Worm (Caenorhabditis elegans) whole organism, L3 larva: ENCODE results near the gene scl-23.
"Not testable (repeated sequence)": the region's sequence is repeated elsewhere in the genome, so short reads cannot be mapped to it uniquely, and the experiment has no call there.

Source experiments
- aly-2 ChIP-seq: fragments of 150-350 bp; optimal IDR thresholded peaks from 2 replicates; lab custom pipeline; 2014; ENCODE audit warnings: missing biosample characterization, missing genetic modification characterization
- ceh-16 ChIP-seq: sonication (generic microtip); optimal IDR thresholded peaks from 2 replicates; lab custom pipeline; 2017; ENCODE audit warnings: missing biosample characterization, missing genetic modification characterization
- ceh-28 ChIP-seq: fragments of 150-350 bp; optimal IDR thresholded peaks from 2 replicates; lab custom pipeline; 2014; ENCODE audit warnings: missing biosample characterization, missing genetic modification reagents, missing genetic modification characterization
- ceh-9 ChIP-seq: sonication (generic microtip); optimal IDR thresholded peaks from 2 replicates; lab custom pipeline; 2018; ENCODE audit warnings: missing biosample characterization, missing genetic modification characterization
- daf-12 ChIP-seq: fragments of 150-350 bp; optimal IDR thresholded peaks from 2 replicates; lab custom pipeline; 2014; ENCODE audit warnings: missing biosample characterization, missing genetic modification reagents, missing genetic modification characterization
- egl-27 ChIP-seq: sonication (generic microtip); optimal IDR thresholded peaks from 4 replicates; lab custom pipeline; 2017; ENCODE audit warnings: missing biosample characterization, missing genetic modification reagents, missing genetic modification characterization
- egl-5 ChIP-seq: fragments of 150-350 bp; optimal IDR thresholded peaks from 2 replicates; lab custom pipeline; 2017; ENCODE audit warnings: missing biosample characterization, missing genetic modification reagents, missing genetic modification characterization, inconsistent platforms
- elt-1 ChIP-seq: fragments of 150-350 bp; optimal IDR thresholded peaks from 2 replicates; lab custom pipeline; 2014; ENCODE audit warnings: missing biosample characterization, missing genetic modification characterization
- elt-2 ChIP-seq: sonication (generic microtip); optimal IDR thresholded peaks from 2 replicates; lab custom pipeline; 2016; ENCODE audit warnings: missing genetic modification reagents, mild to moderate bottlenecking, missing genetic modification characterization, missing compliant biosample characterization
- fkh-10 ChIP-seq: sonication (generic microtip); optimal IDR thresholded peaks from 2 replicates; lab custom pipeline; 2017; ENCODE audit warnings: missing biosample characterization, missing genetic modification reagents, missing genetic modification characterization
- fkh-2 ChIP-seq: fragments of 150-350 bp; optimal IDR thresholded peaks from 2 replicates; lab custom pipeline; 2014; ENCODE audit warnings: missing biosample characterization, missing genetic modification reagents, missing genetic modification characterization
- fos-1 ChIP-seq: fragments of 150-350 bp; optimal IDR thresholded peaks from 2 replicates; lab custom pipeline; 2014; ENCODE audit warnings: missing biosample characterization, missing genetic modification characterization
- jun-1 ChIP-seq: fragments of 150-350 bp; optimal IDR thresholded peaks from 2 replicates; lab custom pipeline; 2014; ENCODE audit warnings: missing biosample characterization, missing genetic modification reagents, missing genetic modification characterization
- lin-39 ChIP-seq: fragments of 150-350 bp; optimal IDR thresholded peaks from 2 replicates; lab custom pipeline; 2018; ENCODE audit warnings: missing biosample characterization, missing genetic modification reagents, missing genetic modification characterization
- lsy-12 ChIP-seq: sonication (generic microtip); optimal IDR thresholded peaks from 2 replicates; lab custom pipeline; 2016; ENCODE audit warnings: mild to moderate bottlenecking, missing genetic modification characterization, missing compliant biosample characterization
- mdl-1 ChIP-seq: fragments of 150-350 bp; optimal IDR thresholded peaks from 2 replicates; lab custom pipeline; 2014; ENCODE audit warnings: missing biosample characterization, missing genetic modification characterization
- mml-1 ChIP-seq: fragments of 150-350 bp; sonication (generic microtip); optimal IDR thresholded peaks from 3 replicates; lab custom pipeline; 2014; ENCODE audit warnings: missing biosample characterization, missing genetic modification characterization
- nfya-1 ChIP-seq: sonication (generic microtip); optimal IDR thresholded peaks from 2 replicates; lab custom pipeline; 2017; ENCODE audit warnings: missing genetic modification characterization, mild to moderate bottlenecking, missing compliant biosample characterization, antibody characterized with exemption, moderate library complexity; ENCODE audit not compliant: insufficient read depth
- nhr-11 ChIP-seq: fragments of 150-350 bp; optimal IDR thresholded peaks from 2 replicates; lab custom pipeline; 2014; ENCODE audit warnings: missing biosample characterization, missing genetic modification characterization
- nhr-12 ChIP-seq: fragments of 150-350 bp; optimal IDR thresholded peaks from 2 replicates; lab custom pipeline; 2014; ENCODE audit warnings: missing biosample characterization, missing genetic modification characterization
- nhr-23 ChIP-seq: fragments of 150-350 bp; optimal IDR thresholded peaks from 2 replicates; lab custom pipeline; 2014; ENCODE audit warnings: missing biosample characterization, missing genetic modification reagents, missing genetic modification characterization
- nhr-237 ChIP-seq: fragments of 150-350 bp; optimal IDR thresholded peaks from 2 replicates; lab custom pipeline; 2014; ENCODE audit warnings: missing biosample characterization, missing genetic modification characterization
- nhr-25 ChIP-seq: sonication (generic microtip); optimal IDR thresholded peaks from 2 replicates; lab custom pipeline; 2017; ENCODE audit warnings: missing biosample characterization, missing genetic modification characterization
- nhr-43 ChIP-seq: sonication (generic microtip); optimal IDR thresholded peaks from 2 replicates; lab custom pipeline; 2016; ENCODE audit warnings: mild to moderate bottlenecking, missing genetic modification characterization, missing compliant biosample characterization; ENCODE audit not compliant: poor library complexity, severe bottlenecking
- nhr-67 ChIP-seq: fragments of 150-350 bp; optimal IDR thresholded peaks from 2 replicates; lab custom pipeline; 2014; ENCODE audit warnings: missing biosample characterization, missing genetic modification characterization
- nhr-76 ChIP-seq: fragments of 150-350 bp; sonication (generic microtip); optimal IDR thresholded peaks from 5 replicates; lab custom pipeline; 2014; ENCODE audit warnings: missing biosample characterization, missing genetic modification characterization
- pqm-1 ChIP-seq: fragments of 150-350 bp; optimal IDR thresholded peaks from 2 replicates; lab custom pipeline; 2017; ENCODE audit warnings: missing biosample characterization, missing genetic modification characterization, inconsistent platforms
- sea-2 ChIP-seq: fragments of 150-350 bp; sonication (generic microtip); optimal IDR thresholded peaks from 4 replicates; lab custom pipeline; 2014; ENCODE audit warnings: missing biosample characterization, missing genetic modification reagents, missing genetic modification characterization
- skn-1 ChIP-seq: fragments of 150-350 bp; optimal IDR thresholded peaks from 2 replicates; lab custom pipeline; 2014; ENCODE audit warnings: missing biosample characterization, missing genetic modification characterization
- tbx-2 ChIP-seq: sonication (generic microtip); optimal IDR thresholded peaks from 2 replicates; lab custom pipeline; 2016; ENCODE audit warnings: mild to moderate bottlenecking, missing genetic modification characterization, missing compliant biosample characterization
- unc-62 ChIP-seq: fragments of 150-350 bp; sonication (generic microtip); optimal IDR thresholded peaks from 4 replicates; lab custom pipeline; 2014; ENCODE audit warnings: missing biosample characterization, missing genetic modification reagents, missing genetic modification characterization
- ztf-4 ChIP-seq: fragments of 150-350 bp; optimal IDR thresholded peaks from 2 replicates; lab custom pipeline; 2014; ENCODE audit warnings: missing biosample characterization, missing genetic modification characterization

The scl-23 gene

DNA sequence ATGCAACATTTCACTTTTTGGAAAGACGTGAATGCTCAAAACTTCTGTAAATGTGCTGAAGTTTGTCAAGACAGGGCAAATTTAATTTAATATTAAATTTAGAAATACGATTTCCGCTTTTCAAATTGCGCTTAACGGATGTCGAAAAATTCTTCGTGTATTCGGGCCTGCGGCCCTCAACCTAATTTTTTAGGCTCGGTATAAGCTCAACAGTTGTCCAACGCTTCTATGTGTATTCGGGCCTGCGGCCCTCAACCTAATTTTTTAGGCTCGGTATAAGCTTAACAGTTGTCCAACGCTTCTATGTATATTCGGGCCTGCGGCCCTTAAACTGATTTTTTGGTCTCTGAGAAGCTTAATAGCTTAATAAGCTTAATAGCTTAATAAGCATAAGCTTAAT, 28.9 kb upstream of the scl-23 start:
- TF ChIP-seq mdl-1 (tag; lab: Kevin White, UChicago) (no peak), unc-62 (GFP tag; lab: Kevin White, UChicago) (no peak), mml-1 (tag; lab: Kevin White, UChicago) (no peak)

DNA sequence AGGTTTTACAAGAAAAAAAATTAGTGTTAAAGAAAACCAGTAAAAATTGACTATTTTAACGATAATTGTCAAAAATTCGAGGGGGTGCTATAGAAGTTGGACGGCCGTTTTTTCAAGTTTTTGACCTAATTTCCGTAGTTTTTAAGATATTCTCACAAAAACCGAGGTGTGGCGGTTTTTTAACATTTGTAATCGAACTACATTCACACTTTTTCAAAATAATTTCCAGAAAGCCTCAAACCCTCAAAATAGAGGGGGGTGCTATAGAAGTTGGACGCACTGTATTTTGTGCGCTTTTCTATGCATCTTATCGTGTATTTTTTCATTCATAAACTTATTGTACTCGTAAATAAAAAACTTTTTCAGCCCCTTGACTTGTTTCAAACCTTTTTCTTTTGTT, 21.5 kb upstream of the scl-23 start, which contains the start of gene F29C4.4:
TSS of gene F29C4.4 (plus strand) at position 301 of the 400 bp plus-strand sequence.
- not testable (repeated sequence) for TF ChIP-seq lin-39, nhr-67, elt-1 (tag; lab: Kevin White, UChicago)
- TF ChIP-seq, all 47 proteins: peak for 0; not testable (repeated sequence) for 47

DNA sequence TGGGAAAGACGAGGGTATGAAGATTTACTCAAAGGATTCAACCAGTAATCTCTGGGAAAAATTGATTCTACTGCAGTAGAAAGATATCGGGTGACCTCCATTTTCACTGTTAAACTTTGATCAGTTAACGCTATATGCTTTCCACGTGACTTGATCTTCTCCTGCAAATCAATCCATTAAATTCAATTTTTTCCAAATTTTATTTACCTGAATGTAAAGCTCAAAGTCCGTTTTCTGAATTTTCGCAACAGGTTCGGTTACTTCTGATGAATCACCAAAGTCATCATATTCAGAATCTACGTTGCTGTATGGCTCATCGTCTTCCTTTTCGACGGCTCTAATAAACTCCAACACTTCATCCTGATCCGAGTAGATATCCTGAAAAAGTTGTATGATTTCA, 19.4 kb upstream of the scl-23 start, which contains the start of gene B0545.4:
TSS of gene B0545.4 (minus strand) at position 101 of the 400 bp plus-strand sequence.
- TF ChIP-seq ceh-16 (no peak), nhr-76 (tag; lab: Kevin White, UChicago) (no peak), fkh-10 (GFP tag; lab: Kevin White, UChicago) (no peak), nhr-237 (tag; lab: Kevin White, UChicago) (no peak), nhr-23 (tag; lab: Kevin White, UChicago) (no peak), lsy-12 (tag; lab: Kevin White, UChicago) (no peak), aly-2 (tag; lab: Kevin White, UChicago) (no peak), nhr-25 (tag; lab: Kevin White, UChicago) (no peak), jun-1 (tag; lab: Kevin White, UChicago) (no peak), daf-12 (tag; lab: Kevin White, UChicago) (no peak), fkh-2 (tag; lab: Kevin White, UChicago) (no peak), sea-2 (GFP tag; lab: Kevin White, UChicago) (no peak), egl-5 (no peak), fos-1 (tag; lab: Kevin White, UChicago) (no peak)

DNA sequence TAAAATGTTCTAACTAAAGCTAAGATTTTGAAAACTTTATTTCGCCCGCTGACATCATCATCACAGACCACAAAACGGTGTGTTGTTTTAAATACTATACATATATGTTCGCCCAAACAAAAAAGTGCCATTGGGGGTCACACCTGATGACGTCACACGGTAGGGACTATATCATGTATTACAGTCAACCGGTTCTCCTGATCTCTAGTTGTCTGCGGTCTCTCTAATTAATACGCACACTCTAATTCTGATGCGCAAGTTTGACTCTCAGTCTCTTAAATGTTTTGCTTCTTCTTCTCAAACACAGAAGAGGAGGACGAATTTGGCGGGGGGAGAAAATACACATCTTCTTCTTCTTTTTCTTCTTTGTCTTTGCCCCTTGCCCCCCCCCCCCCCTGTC, 13.0 kb upstream of the scl-23 start:
- TF ChIP-seq nhr-23 (tag; lab: Kevin White, UChicago): peak; percentile 62
- no peak for TF ChIP-seq skn-1 (tag; lab: Kevin White, UChicago)
- no peak for TF ChIP-seq nhr-12 (tag; lab: Kevin White, UChicago)
- TF ChIP-seq nfya-1: peak; percentile 3
- TF ChIP-seq nhr-11 (tag; lab: Kevin White, UChicago): no peak
- no peak for TF ChIP-seq pqm-1 (tag; lab: Kevin White, UChicago)
- TF ChIP-seq nhr-43 (tag; lab: Kevin White, UChicago): peak; percentile 13
- no peak for TF ChIP-seq tbx-2 (tag; lab: Kevin White, UChicago)
- TF ChIP-seq ceh-9 (tag; lab: Kevin White, UChicago): no peak
- TF ChIP-seq nhr-25 (tag; lab: Kevin White, UChicago): peak; percentile 96
- no peak for TF ChIP-seq elt-2
- no peak for TF ChIP-seq aly-2 (tag; lab: Kevin White, UChicago)
- no peak for TF ChIP-seq ztf-4 (tag; lab: Kevin White, UChicago)
- no peak for TF ChIP-seq egl-27 (tag; lab: Kevin White, UChicago)
- TF ChIP-seq elt-1 (tag; lab: Kevin White, UChicago): no peak
- no peak for TF ChIP-seq fkh-10 (GFP tag; lab: Kevin White, UChicago)
- no peak for TF ChIP-seq lin-39 (tag; lab: Kevin White, UChicago)
- TF ChIP-seq sea-2 (GFP tag; lab: Kevin White, UChicago): no peak
- TF ChIP-seq nhr-76 (tag; lab: Kevin White, UChicago): no peak
- no peak for TF ChIP-seq ceh-28

DNA sequence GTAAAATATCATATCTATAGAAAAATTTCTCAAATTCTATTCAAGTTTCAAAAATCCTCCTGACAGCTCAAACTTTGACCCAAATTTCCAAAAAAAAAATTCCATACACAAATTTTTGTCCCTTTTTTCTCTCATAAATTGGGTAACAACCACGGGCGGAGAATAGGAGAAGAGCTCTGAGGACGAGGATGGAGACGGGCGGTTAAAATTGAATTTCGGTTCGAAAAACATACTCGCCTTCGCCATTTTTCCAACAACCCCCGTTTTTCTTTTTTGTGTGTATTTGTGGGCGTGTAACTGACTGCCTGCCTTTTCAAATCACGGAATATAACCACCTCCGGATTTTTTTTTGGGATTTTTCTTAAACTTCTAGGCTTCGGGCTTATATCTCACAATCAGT, 7.8 kb upstream of the scl-23 start:
- TF ChIP-seq fkh-10 (GFP tag; lab: Kevin White, UChicago) (peak; percentile 44), mml-1 (tag; lab: Kevin White, UChicago) (no peak)
- TF ChIP-seq, all 47 proteins: peak for 1
